Fruit fly (Drosophila melanogaster) Kc167 (cell line): Measurements from ENCODE around the gene CG10600.

Source experiments
- Myc ChIP-seq: fragments of >200 bp; optimal IDR thresholded peaks from 2 replicates; lab custom pipeline; 2017; ENCODE audit warnings: missing external identifiers
- Sin3A ChIP-seq: fragments of >200 bp; optimal IDR thresholded peaks from 2 replicates; lab custom pipeline; 2018; ENCODE audit warnings: missing external identifiers
- h ChIP-seq: fragments of >200 bp; optimal IDR thresholded peaks from 3 replicates; lab custom pipeline; 2018; ENCODE audit warnings: missing external identifiers
- insv ChIP-seq: fragments of >200 bp; optimal IDR thresholded peaks from 3 replicates; lab custom pipeline; 2018; ENCODE audit warnings: missing external identifiers
- psq ChIP-seq: fragments of >200 bp; optimal IDR thresholded peaks from 2 replicates; lab custom pipeline; 2017; ENCODE audit warnings: missing external identifiers
- ttk ChIP-seq: sonication (Bioruptor generic); optimal IDR thresholded peaks from 2 replicates; lab custom pipeline; 2017; ENCODE audit warnings: missing external identifiers

The CG10600 gene

dm6 chr2L:18839143-18839872, at the start of gene CG10600:
TSS of gene CG10600 (minus strand) at chr2L:18839679.
- TF ChIP-seq h (lab: Kevin White, UChicago) (no peak), Sin3A (lab: Kevin White, UChicago) (no peak), psq (no peak), ttk (lab: Kevin White, UChicago) (no peak), insv (lab: Kevin White, UChicago) (no peak), Myc (lab: Kevin White, UChicago) (no peak)

- TF ChIP-seq Sin3A (lab: Kevin White, UChicago) (no peak), psq (no peak), h (lab: Kevin White, UChicago) (no peak), Myc (lab: Kevin White, UChicago) (no peak), ttk (lab: Kevin White, UChicago) (no peak), insv (lab: Kevin White, UChicago) (no peak)
Measured at dm6 chr2L:18886904-18887303, 47.4 kb upstream of the CG10600 start.

dm6 chr2L:18884783-18885182, 45.3 kb upstream of the CG10600 start:
- TF ChIP-seq ttk (lab: Kevin White, UChicago) (no peak), h (lab: Kevin White, UChicago) (no peak), Sin3A (lab: Kevin White, UChicago) (no peak), insv (lab: Kevin White, UChicago) (no peak), psq (no peak), Myc (lab: Kevin White, UChicago) (no peak)

- TF ChIP-seq psq (no peak), insv (lab: Kevin White, UChicago) (no peak), ttk (lab: Kevin White, UChicago) (no peak), Sin3A (lab: Kevin White, UChicago) (no peak), h (lab: Kevin White, UChicago) (no peak), Myc (lab: Kevin White, UChicago) (no peak)
Measured at dm6 chr2L:18882734-18883133, 43.3 kb upstream of the CG10600 start.

- TF ChIP-seq ttk (lab: Kevin White, UChicago) (no peak), Sin3A (lab: Kevin White, UChicago) (no peak), h (lab: Kevin White, UChicago) (no peak), Myc (lab: Kevin White, UChicago) (no peak), psq (no peak), insv (lab: Kevin White, UChicago) (no peak)
Measured at dm6 chr2L:18881014-18881660, 41.7 kb upstream of the CG10600 start, which contains the start of gene tup. TSS of gene tup (minus strand) at chr2L:18881261.

dm6 chr2L:18878439-18878838, 39.0 kb upstream of the CG10600 start:
- TF ChIP-seq h (lab: Kevin White, UChicago) (no peak), insv (lab: Kevin White, UChicago) (no peak), Myc (lab: Kevin White, UChicago) (no peak), psq (no peak), ttk (lab: Kevin White, UChicago) (no peak), Sin3A (lab: Kevin White, UChicago) (no peak)

dm6 chr2L:18875213-18875612, 35.7 kb upstream of the CG10600 start:
- no peak for TF ChIP-seq h (lab: Kevin White, UChicago)
- TF ChIP-seq insv (lab: Kevin White, UChicago): no peak
- TF ChIP-seq ttk (lab: Kevin White, UChicago): no peak
- no peak for TF ChIP-seq psq
- TF ChIP-seq Sin3A (lab: Kevin White, UChicago): no peak
- TF ChIP-seq Myc (lab: Kevin White, UChicago): no peak

- no peak for TF ChIP-seq Myc (lab: Kevin White, UChicago)
- no peak for TF ChIP-seq h (lab: Kevin White, UChicago)
- no peak for TF ChIP-seq Sin3A (lab: Kevin White, UChicago)
- TF ChIP-seq insv (lab: Kevin White, UChicago): no peak
Measured at dm6 chr2L:18871822-18872221, 32.3 kb upstream of the CG10600 start.

- TF ChIP-seq ttk (lab: Kevin White, UChicago): no peak
- TF ChIP-seq Sin3A (lab: Kevin White, UChicago): no peak
- no peak for TF ChIP-seq insv (lab: Kevin White, UChicago)
- TF ChIP-seq h (lab: Kevin White, UChicago): no peak
- TF ChIP-seq psq: no peak
- TF ChIP-seq Myc (lab: Kevin White, UChicago): no peak
Measured at dm6 chr2L:18867815-18868214, 28.3 kb upstream of the CG10600 start.

- no peak for TF ChIP-seq Myc (lab: Kevin White, UChicago)
- TF ChIP-seq ttk (lab: Kevin White, UChicago): no peak
- TF ChIP-seq insv (lab: Kevin White, UChicago): no peak
- TF ChIP-seq Sin3A (lab: Kevin White, UChicago): no peak
- TF ChIP-seq psq: no peak
- TF ChIP-seq h (lab: Kevin White, UChicago): no peak
Measured at dm6 chr2L:18866582-18866981, 27.1 kb upstream of the CG10600 start.

- TF ChIP-seq insv (lab: Kevin White, UChicago) (no peak), h (lab: Kevin White, UChicago) (no peak), Myc (lab: Kevin White, UChicago) (no peak), ttk (lab: Kevin White, UChicago) (no peak), psq (no peak)
Measured at dm6 chr2L:18864981-18865380, 25.5 kb upstream of the CG10600 start.

- no peak for TF ChIP-seq h (lab: Kevin White, UChicago)
- no peak for TF ChIP-seq insv (lab: Kevin White, UChicago)
- TF ChIP-seq ttk (lab: Kevin White, UChicago): no peak
- TF ChIP-seq psq: no peak
- no peak for TF ChIP-seq Sin3A (lab: Kevin White, UChicago)
- TF ChIP-seq Myc (lab: Kevin White, UChicago): no peak
Measured at dm6 chr2L:18864093-18864492, 24.6 kb upstream of the CG10600 start.
